Fruit fly (Drosophila melanogaster): ENCODE data around the gene CG10674.

dm6 chr3L:5182994-5183566 lies 47.0 kb upstream of the CG10674 start:
- no peak for TF ChIP-seq CG10348 (GFP tag; IDR thresholded peaks at IDR 0.05)
- TF ChIP-seq CG15710 (tag; optimal IDR thresholded peaks at IDR 0.05): peak; percentile 20
- TF ChIP-seq D1 (tag; optimal IDR thresholded peaks at IDR 0.05): no peak
- TF ChIP-seq CG13204 (GFP tag; optimal IDR thresholded peaks at IDR 0.05): no peak
- TF ChIP-seq CG9948 (tag; optimal IDR thresholded peaks at IDR 0.05): no peak
- peak; percentile 47 for TF ChIP-seq EcR (GFP tag; optimal IDR thresholded peaks at IDR 0.05)
- peak; percentile 49 for TF ChIP-seq Snoo (tag; optimal IDR thresholded peaks at IDR 0.05)
- TF ChIP-seq CG32121 (GFP tag; IDR thresholded peaks at IDR 0.05): no peak
- TF ChIP-seq rn (GFP tag; IDR thresholded peaks at IDR 0.05): no peak
- peak; percentile 40 for TF ChIP-seq CG8159 (tag; optimal IDR thresholded peaks at IDR 0.05)
- peak; percentile 18 for TF ChIP-seq CG8301 (tag; optimal IDR thresholded peaks at IDR 0.05)
